Fruit fly (Drosophila melanogaster): ENCODE results near the gene RpS20.

- no peak for TF ChIP-seq CG8478 (optimal IDR thresholded peaks at IDR 0.05)
- no peak for TF ChIP-seq CTCF (optimal IDR thresholded peaks at IDR 0.05)
Observed at dm6 chr3R:20829416-20830131, 7.6 kb downstream of the RpS20 start.

All from S2 (cell line).